Fruit fly (Drosophila melanogaster) whole organism, embryonic: ENCODE data around the gene Elp4.
A peak's percentile ranks its signal among the peaks of the same experiment; 100 is the strongest.

ENCODE experiments used
- Abd-B ChIP-seq: fragments of 200-800 bp; sonication (Bioruptor generic); optimal IDR thresholded peaks from 2 replicates; lab custom pipeline; 2018; ENCODE audit warnings: missing biosample characterization, mild to moderate bottlenecking, missing genetic modification characterization, moderate library complexity
- Asciz ChIP-seq: fragments of 200-800 bp; sonication (Bioruptor generic); optimal IDR thresholded peaks from 2 replicates; lab custom pipeline; 2017; ENCODE audit warnings: missing biosample characterization, mild to moderate bottlenecking, missing genetic modification characterization, missing genetic modification reagents
- CG11456 ChIP-seq: fragments of 200-800 bp; sonication (Bioruptor generic); IDR thresholded peaks from 3 replicates; pipeline ENCODE4 v1.3.6; 2022; ENCODE audit warnings: missing biosample characterization, missing genetic modification characterization
- CG12104 ChIP-seq: fragments of 200-800 bp; sonication (Bioruptor generic); optimal IDR thresholded peaks from 3 replicates; lab custom pipeline; 2016; ENCODE audit warnings: missing biosample characterization, missing genetic modification characterization
- CG12155 ChIP-seq: fragments of 200-800 bp; sonication (Bioruptor generic); optimal IDR thresholded peaks from 3 replicates; lab custom pipeline; 2016; ENCODE audit warnings: missing biosample characterization, missing genetic modification characterization
- CG12744 ChIP-seq: fragments of 200-800 bp; sonication (Bioruptor generic); optimal IDR thresholded peaks from 2 replicates; lab custom pipeline; 2016; ENCODE audit warnings: missing biosample characterization, missing genetic modification characterization
- CG13624 ChIP-seq: fragments of 200-800 bp; sonication (Bioruptor generic); optimal IDR thresholded peaks from 2 replicates; lab custom pipeline; 2016; ENCODE audit warnings: missing biosample characterization, missing genetic modification characterization
- CG14441 ChIP-seq: fragments of 200-800 bp; sonication (Bioruptor generic); IDR thresholded peaks from 2 replicates; pipeline ENCODE4 v1.3.6; 2022; ENCODE audit warnings: missing biosample characterization, missing genetic modification characterization
- CG18262 ChIP-seq: fragments of 200-800 bp; optimal IDR thresholded peaks from 3 replicates; lab custom pipeline; 2019; ENCODE audit warnings: missing biosample characterization, mild to moderate bottlenecking, missing genetic modification characterization, moderate library complexity
- CG31441 ChIP-seq: fragments of 200-800 bp; sonication (Bioruptor generic); IDR thresholded peaks from 2 replicates; pipeline ENCODE4 v1.3.6; 2022; ENCODE audit warnings: missing biosample characterization, missing genetic modification characterization
- CG32532 ChIP-seq: fragments of 200-800 bp; sonication (Bioruptor generic); IDR thresholded peaks from 2 replicates; pipeline ENCODE4 v1.3.6; 2022; ENCODE audit warnings: missing biosample characterization, missing genetic modification characterization
- CG33557 ChIP-seq: fragments of 200-800 bp; sonication (Bioruptor generic); optimal IDR thresholded peaks from 2 replicates; lab custom pipeline; 2019; ENCODE audit warnings: missing biosample characterization, mild to moderate bottlenecking, missing genetic modification characterization, moderate library complexity
- CG3407 ChIP-seq: fragments of 200-800 bp; sonication (Bioruptor generic); optimal IDR thresholded peaks from 2 replicates; lab custom pipeline; 2018; ENCODE audit warnings: missing biosample characterization, mild to moderate bottlenecking, missing genetic modification characterization
- CG3847 ChIP-seq: fragments of 200-800 bp; sonication (Bioruptor generic); IDR thresholded peaks from 2 replicates; pipeline ENCODE4 v1.3.6; 2022; ENCODE audit warnings: missing biosample characterization, missing genetic modification characterization
- CG6254 ChIP-seq: fragments of 200-800 bp; sonication (Bioruptor generic); optimal IDR thresholded peaks from 3 replicates; lab custom pipeline; 2017; ENCODE audit warnings: mild to moderate bottlenecking, missing biosample characterization, missing genetic modification reagents, missing genetic modification characterization
- CG7357 ChIP-seq: fragments of 200-800 bp; sonication (Bioruptor generic); IDR thresholded peaks from 3 replicates; pipeline ENCODE4 v1.3.6; 2022; ENCODE audit warnings: missing biosample characterization, missing genetic modification characterization
- CG7786 ChIP-seq: fragments of 200-800 bp; sonication (Bioruptor generic); optimal IDR thresholded peaks from 2 replicates; lab custom pipeline; 2016; ENCODE audit warnings: missing biosample characterization, missing genetic modification characterization
- CG7839 ChIP-seq: fragments of 200-800 bp; sonication (Bioruptor generic); optimal IDR thresholded peaks from 3 replicates; lab custom pipeline; 2018; ENCODE audit warnings: missing biosample characterization, mild to moderate bottlenecking, missing genetic modification characterization, moderate library complexity
- CG7928 ChIP-seq: fragments of 200-800 bp; sonication (Bioruptor generic); optimal IDR thresholded peaks from 2 replicates; lab custom pipeline; 2017; ENCODE audit warnings: missing biosample characterization, mild to moderate bottlenecking, missing genetic modification characterization
- CG8924 ChIP-seq: fragments of 200-800 bp; optimal IDR thresholded peaks from 3 replicates; lab custom pipeline; 2019; ENCODE audit warnings: missing biosample characterization, mild to moderate bottlenecking, missing genetic modification characterization, moderate library complexity
- CG9932 ChIP-seq: fragments of 200-800 bp; sonication (Bioruptor generic); IDR thresholded peaks from 2 replicates; pipeline ENCODE4 v1.3.6; 2022; ENCODE audit warnings: missing biosample characterization, missing genetic modification characterization
- Dip3 ChIP-seq: fragments of 200-800 bp; sonication (Bioruptor generic); optimal IDR thresholded peaks from 3 replicates; lab custom pipeline; 2016; ENCODE audit warnings: missing biosample characterization, missing genetic modification characterization
- Gsc ChIP-seq: fragments of 200-800 bp; sonication (Bioruptor generic); IDR thresholded peaks from 2 replicates; pipeline ENCODE4 v1.3.6; 2022; ENCODE audit warnings: missing biosample characterization, missing genetic modification characterization
- Gug ChIP-seq: fragments of 200-800 bp; sonication (Bioruptor generic); IDR thresholded peaks from 4 replicates; pipeline ENCODE4 v1.3.6; 2022; ENCODE audit warnings: missing biosample characterization, missing genetic modification characterization
- HLH4C ChIP-seq: fragments of 200-800 bp; sonication (Bioruptor generic); IDR thresholded peaks from 3 replicates; pipeline ENCODE4 v1.3.6; 2022; ENCODE audit warnings: missing biosample characterization, missing genetic modification characterization; ENCODE audit not compliant: partially characterized antibody
- HmgZ ChIP-seq: fragments of 200-800 bp; sonication (Bioruptor generic); optimal IDR thresholded peaks from 2 replicates; lab custom pipeline; 2018; ENCODE audit warnings: missing biosample characterization, mild to moderate bottlenecking, missing genetic modification characterization
- Hr3 ChIP-seq: fragments of 200-800 bp; sonication (Bioruptor generic); optimal IDR thresholded peaks from 3 replicates; lab custom pipeline; 2016; ENCODE audit warnings: missing biosample characterization, missing genetic modification characterization
- MTF-1 ChIP-seq: fragments of 200-800 bp; sonication (Bioruptor generic); optimal IDR thresholded peaks from 2 replicates; lab custom pipeline; 2018; ENCODE audit warnings: missing biosample characterization, mild to moderate bottlenecking, missing genetic modification characterization, borderline replicate concordance
- Mrtf ChIP-seq: fragments of 200-800 bp; sonication (Bioruptor generic); IDR thresholded peaks from 3 replicates; pipeline ENCODE4 v1.3.6; 2022; ENCODE audit warnings: missing biosample characterization, missing genetic modification characterization
- NC2β ChIP-seq: fragments of 200-800 bp; sonication (Bioruptor generic); optimal IDR thresholded peaks from 2 replicates; lab custom pipeline; 2016; ENCODE audit warnings: missing biosample characterization, missing genetic modification characterization
- NfI ChIP-seq: fragments of 200-800 bp; sonication (Bioruptor generic); optimal IDR thresholded peaks from 3 replicates; lab custom pipeline; 2018; ENCODE audit warnings: missing biosample characterization, mild to moderate bottlenecking, missing genetic modification characterization, moderate library complexity
- Ssrp ChIP-seq: fragments of 200-800 bp; sonication (Bioruptor generic); optimal IDR thresholded peaks from 2 replicates; lab custom pipeline; 2018; ENCODE audit warnings: missing biosample characterization, mild to moderate bottlenecking, missing genetic modification characterization, moderate library complexity
- abd-A ChIP-seq: fragments of 200-800 bp; sonication (Bioruptor generic); optimal IDR thresholded peaks from 3 replicates; lab custom pipeline; 2019; ENCODE audit warnings: missing biosample characterization, mild to moderate bottlenecking, missing genetic modification characterization, moderate library complexity
- al ChIP-seq: fragments of 200-800 bp; sonication (Bioruptor generic); IDR thresholded peaks from 2 replicates; pipeline ENCODE4 v1.3.6; 2022; ENCODE audit warnings: missing biosample characterization, missing genetic modification characterization
- ash1 ChIP-seq: fragments of 200-800 bp; sonication (Bioruptor generic); optimal IDR thresholded peaks from 2 replicates; lab custom pipeline; 2018; ENCODE audit warnings: missing biosample characterization, mild to moderate bottlenecking, missing genetic modification characterization
- caup ChIP-seq: fragments of 200-800 bp; sonication (Bioruptor generic); optimal IDR thresholded peaks from 3 replicates; lab custom pipeline; 2017; ENCODE audit warnings: missing biosample characterization, mild to moderate bottlenecking, missing genetic modification characterization, moderate library complexity; ENCODE audit not compliant: severe bottlenecking
- fu2 ChIP-seq: fragments of 200-800 bp; sonication (Bioruptor generic); optimal IDR thresholded peaks from 2 replicates; lab custom pipeline; 2016; ENCODE audit warnings: missing biosample characterization, missing genetic modification characterization
- klu ChIP-seq: fragments of 200-800 bp; sonication (Bioruptor generic); IDR thresholded peaks from 2 replicates; pipeline ENCODE4 v1.3.6; 2022; ENCODE audit warnings: missing biosample characterization, missing genetic modification characterization
- lmd ChIP-seq: fragments of 200-800 bp; sonication (Bioruptor generic); IDR thresholded peaks from 2 replicates; pipeline ENCODE4 v1.3.6; 2022; ENCODE audit warnings: missing biosample characterization, missing genetic modification characterization
- luna ChIP-seq: fragments of 200-800 bp; sonication (Bioruptor generic); optimal IDR thresholded peaks from 2 replicates; lab custom pipeline; 2016; ENCODE audit warnings: missing biosample characterization, missing genetic modification characterization
- nau ChIP-seq: fragments of 200-800 bp; sonication (Bioruptor generic); optimal IDR thresholded peaks from 3 replicates; lab custom pipeline; 2017; ENCODE audit warnings: missing biosample characterization, mild to moderate bottlenecking, missing genetic modification characterization, missing genetic modification reagents
- nerfin-1 ChIP-seq: fragments of 200-800 bp; sonication (Bioruptor generic); optimal IDR thresholded peaks from 3 replicates; lab custom pipeline; 2019; ENCODE audit warnings: missing biosample characterization, mild to moderate bottlenecking, missing genetic modification characterization, moderate library complexity
- pfk ChIP-seq: fragments of 200-800 bp; sonication (Bioruptor generic); optimal IDR thresholded peaks from 2 replicates; lab custom pipeline; 2018; ENCODE audit warnings: missing biosample characterization, mild to moderate bottlenecking, missing genetic modification characterization, moderate library complexity
- sc ChIP-seq, 3 experiments: fragments of >200 bp in 2 of 3; fragments of 200-800 bp in 1 of 3; sonication (Bioruptor generic) in 1 of 3; optimal IDR thresholded peaks; 2 replicates in 2 of 3; 3 replicates in 1 of 3; lab custom pipeline; 2017; ENCODE audit warnings: mild to moderate bottlenecking in 1 of 3, missing biosample characterization in 1 of 3, missing genetic modification characterization in 1 of 3, missing genetic modification reagents in 1 of 3
- sd ChIP-seq: fragments of 200-800 bp; sonication (Bioruptor generic); optimal IDR thresholded peaks from 3 replicates; lab custom pipeline; 2018; ENCODE audit warnings: missing biosample characterization, mild to moderate bottlenecking, missing genetic modification characterization, moderate library complexity
- sens ChIP-seq: fragments of 200-800 bp; sonication (Bioruptor generic); peaks from one replicate; lab custom pipeline; 2016; ENCODE audit warnings: missing biosample characterization, missing genetic modification characterization
- trh ChIP-seq: fragments of 200-800 bp; sonication (Bioruptor generic); optimal IDR thresholded peaks from 2 replicates; lab custom pipeline; 2016; ENCODE audit warnings: missing biosample characterization, missing genetic modification characterization
- vfl ChIP-seq: fragments of 200-800 bp; sonication (Bioruptor generic); optimal IDR thresholded peaks from 2 replicates; lab custom pipeline; 2016; ENCODE audit warnings: missing biosample characterization, missing genetic modification characterization
- zfh1 ChIP-seq: fragments of 200-800 bp; sonication (Bioruptor generic); IDR thresholded peaks from 3 replicates; pipeline ENCODE4 v1.3.6; 2022; ENCODE audit warnings: missing biosample characterization, missing genetic modification characterization

Gene Elp4

DNA sequence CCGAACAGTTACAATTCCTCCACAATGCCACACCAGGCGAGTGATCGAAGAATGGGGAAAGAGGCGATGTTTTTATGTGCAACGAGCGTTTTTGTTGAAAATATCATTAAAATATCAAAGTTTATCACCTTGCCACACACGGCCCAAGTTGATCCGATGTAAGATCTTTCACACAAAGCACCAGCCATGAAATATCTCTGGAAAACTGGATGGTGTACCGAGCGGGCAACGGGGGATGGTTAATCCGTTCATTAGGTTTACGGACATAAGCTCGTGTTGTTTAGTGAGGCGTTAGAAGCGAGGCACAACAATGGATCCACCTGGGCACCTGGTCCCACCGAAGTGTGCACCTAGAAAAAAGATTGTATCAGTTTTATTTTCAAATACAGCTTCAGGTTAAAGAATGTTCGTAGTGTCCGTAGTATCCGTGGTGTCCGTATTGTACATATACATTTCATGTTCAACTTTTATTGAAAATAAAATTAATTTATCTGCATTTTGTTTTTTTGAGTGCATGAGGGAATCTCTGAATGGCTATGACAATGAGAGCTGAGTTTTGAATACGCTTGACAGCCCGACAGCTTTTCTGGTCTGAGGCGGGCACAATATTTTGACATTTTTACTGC lies 27.4 kb upstream of the Elp4 start (continued):
- TF ChIP-seq sc (optimal IDR thresholded peaks at IDR 0.05; lab: Kevin White, UChicago) (no peak), sc (GFP tag; optimal IDR thresholded peaks at IDR 0.05; lab: Kevin White, UChicago) (peak; percentile 46), CG3847 (GFP tag; lab: Robert Waterston, UW) (peak; percentile 61), lmd (peak; percentile 52), nau (GFP tag; lab: Kevin White, UChicago) (peak; percentile 22), CG7357 (GFP tag; lab: Robert Waterston, UW) (peak; percentile 12; the same call in 1 of the 3 replicates), Abd-B (GFP tag; lab: Kevin White, UChicago) (peak; percentile 45), vfl (no peak), CG6254 (GFP tag; lab: Kevin White, UChicago) (peak; percentile 52), CG11456 (GFP tag; lab: Robert Waterston, UW) (peak; percentile 60; the same call in 1 of the 3 replicates), NfI (GFP tag; lab: Kevin White, UChicago) (peak; percentile 53), CG32532 (GFP tag; lab: Robert Waterston, UW) (peak; percentile 63), luna (GFP tag; lab: Kevin White, UChicago) (no peak), caup (GFP tag; lab: Kevin White, UChicago) (peak; percentile 26), fu2 (GFP tag; lab: Kevin White, UChicago) (peak; percentile 2), CG12155 (GFP tag; lab: Kevin White, UChicago) (peak; percentile 4), NC2β (GFP tag; lab: Kevin White, UChicago) (peak; percentile 36), Asciz (GFP tag; lab: Kevin White, UChicago) (peak; percentile 36), Gsc (GFP tag; lab: Robert Waterston, UW) (no peak), CG18262 (tag; lab: Kevin White, UChicago) (peak; percentile 76), HLH4C (GFP tag; lab: Robert Waterston, UW) (no peak), al (GFP tag; lab: Robert Waterston, UW) (peak; percentile 60), Ssrp (tag; lab: Kevin White, UChicago) (peak; percentile 58), CG31441 (peak; percentile 74), MTF-1 (GFP tag; lab: Kevin White, UChicago) (peak; percentile 19), abd-A (tag; lab: Kevin White, UChicago) (peak; percentile 39), klu (GFP tag; lab: Robert Waterston, UW) (0 out of 2 replicates have a peak, but pooled peaks have one; percentile 33), CG7928 (GFP tag; lab: Kevin White, UChicago) (no peak), CG8924 (tag; lab: Kevin White, UChicago) (peak; percentile 66), CG3407 (GFP tag; lab: Kevin White, UChicago) (no peak), Mrtf (0 out of 3 replicates have a peak, but pooled peaks have one; percentile 56), trh (GFP tag; lab: Kevin White, UChicago) (no peak), sens (GFP tag; lab: Kevin White, UChicago) (peak; percentile 95), pfk (GFP tag; lab: Kevin White, UChicago) (no peak), CG12104 (GFP tag; lab: Kevin White, UChicago) (peak; percentile 34), HmgZ (tag; lab: Kevin White, UChicago) (peak; percentile 12), CG7786 (GFP tag; lab: Kevin White, UChicago) (peak; percentile 37), Dip3 (no peak), zfh1 (GFP tag; lab: Robert Waterston, UW) (peak; percentile 77), CG14441 (GFP tag; lab: Robert Waterston, UW) (peak; percentile 43), Gug (GFP tag; lab: Robert Waterston, UW) (peak; percentile 24; the same call in 1 of the 4 replicates), nerfin-1 (peak; percentile 50), CG13624 (GFP tag; lab: Kevin White, UChicago) (peak; percentile 44), sd (tag; lab: Kevin White, UChicago) (peak; percentile 16), CG9932 (GFP tag; lab: Robert Waterston, UW) (peak; percentile 61), CG7839 (peak; percentile 73), ash1 (GFP tag; lab: Kevin White, UChicago) (no peak), CG33557 (GFP tag; lab: Kevin White, UChicago) (peak; percentile 69), Hr3 (GFP tag; lab: Kevin White, UChicago) (peak; percentile 18), CG12744 (GFP tag; lab: Kevin White, UChicago) (no peak)
